Worm (Caenorhabditis elegans): ENCODE results near the gene mak-1.

DNA sequence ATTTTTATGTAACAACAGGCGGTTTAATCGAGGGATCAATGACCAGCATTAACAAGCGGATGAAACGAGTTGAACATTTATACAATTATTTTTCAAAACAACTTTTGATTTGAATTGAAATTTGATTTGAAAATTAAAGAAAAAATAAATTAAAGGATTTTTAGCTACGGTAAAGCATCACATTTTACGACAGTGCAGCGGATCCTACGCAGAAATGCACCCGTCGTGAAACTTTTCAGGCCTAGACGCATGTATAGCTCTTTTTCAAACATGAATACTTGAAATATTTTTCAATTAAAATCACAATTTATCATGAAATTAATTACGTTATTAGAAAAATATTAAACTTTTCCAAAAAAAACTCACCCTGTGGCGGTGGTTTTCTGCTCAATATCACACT, 42.8 kb upstream of the mak-1 start:
- TF ChIP-seq pqm-1 (tag; optimal IDR thresholded peaks at IDR 0.05): no peak
- TF ChIP-seq unc-62 (GFP tag; optimal IDR thresholded peaks at IDR 0.05): no peak
- TF ChIP-seq pag-3 (tag; optimal IDR thresholded peaks at IDR 0.05; ENCODE audit: borderline replicate concordance, insufficient read depth): no peak
- no peak for TF ChIP-seq nhr-71 (tag; optimal IDR thresholded peaks at IDR 0.05)
- no peak for TF ChIP-seq fkh-10 (GFP tag; optimal IDR thresholded peaks at IDR 0.05)
- no peak for TF ChIP-seq zag-1 (tag; optimal IDR thresholded peaks at IDR 0.05)
- no peak for TF ChIP-seq elt-2 (tag; optimal IDR thresholded peaks at IDR 0.05)
- TF ChIP-seq fkh-4 (tag; optimal IDR thresholded peaks at IDR 0.05; ENCODE audit: borderline replicate concordance): no peak
